Fruit fly (Drosophila melanogaster) whole organism, embryonic: ENCODE results near the gene Dbp21E2.

Experiments
- ATbp ChIP-seq: fragments of 200-800 bp; sonication (Bioruptor generic); optimal IDR thresholded peaks from 2 replicates; lab custom pipeline; 2017; ENCODE audit warnings: missing biosample characterization, mild to moderate bottlenecking, missing genetic modification characterization, missing genetic modification reagents
- CG10209 ChIP-seq: fragments of 200-800 bp; sonication (Bioruptor generic); optimal IDR thresholded peaks from 3 replicates; lab custom pipeline; 2017; ENCODE audit warnings: missing biosample characterization, mild to moderate bottlenecking, missing genetic modification characterization, missing genetic modification reagents
- CG12104 ChIP-seq: fragments of 200-800 bp; sonication (Bioruptor generic); optimal IDR thresholded peaks from 3 replicates; lab custom pipeline; 2016; ENCODE audit warnings: missing biosample characterization, missing genetic modification characterization
- CG12391 ChIP-seq: fragments of 200-800 bp; sonication (Bioruptor generic); optimal IDR thresholded peaks from 3 replicates; lab custom pipeline; 2018; ENCODE audit warnings: missing biosample characterization, mild to moderate bottlenecking, missing genetic modification characterization, moderate library complexity
- CG13287 ChIP-seq: fragments of 200-800 bp; sonication (Bioruptor generic); IDR thresholded peaks from 2 replicates; pipeline ENCODE4 v1.3.6; 2022; ENCODE audit warnings: missing biosample characterization, missing genetic modification characterization; ENCODE audit not compliant: partially characterized antibody
- CG14710 ChIP-seq: fragments of 200-800 bp; sonication (Bioruptor generic); optimal IDR thresholded peaks from 3 replicates; lab custom pipeline; 2019; ENCODE audit warnings: missing biosample characterization, mild to moderate bottlenecking, missing genetic modification characterization, moderate library complexity
- CG15696 ChIP-seq: fragments of 200-800 bp; sonication (Bioruptor generic); optimal IDR thresholded peaks from 2 replicates; lab custom pipeline; 2019; ENCODE audit warnings: missing biosample characterization, mild to moderate bottlenecking, missing genetic modification characterization, moderate library complexity
- CG17385 ChIP-seq: fragments of 200-800 bp; sonication (Bioruptor generic); optimal IDR thresholded peaks from 3 replicates; lab custom pipeline; 2018; ENCODE audit warnings: missing biosample characterization, mild to moderate bottlenecking, missing genetic modification characterization
- CG18011 ChIP-seq: fragments of 200-800 bp; sonication (Bioruptor generic); optimal IDR thresholded peaks from 2 replicates; lab custom pipeline; 2017; ENCODE audit warnings: missing biosample characterization, missing genetic modification characterization, mild to moderate bottlenecking, moderate library complexity, missing genotype
- CG2129 ChIP-seq: fragments of 200-800 bp; sonication (Bioruptor generic); IDR thresholded peaks from 2 replicates; pipeline ENCODE4 v1.3.6; 2022; ENCODE audit warnings: missing biosample characterization, missing genetic modification characterization; ENCODE audit not compliant: partially characterized antibody
- CG31388 ChIP-seq: fragments of 200-800 bp; sonication (Bioruptor generic); optimal IDR thresholded peaks from 2 replicates; lab custom pipeline; 2016; ENCODE audit warnings: missing biosample characterization, missing genetic modification characterization
- CG33213 ChIP-seq: fragments of 200-800 bp; sonication (Bioruptor generic); optimal IDR thresholded peaks from 3 replicates; lab custom pipeline; 2016; ENCODE audit warnings: missing biosample characterization, missing genetic modification characterization
- CG34422 ChIP-seq: fragments of 200-800 bp; sonication (Bioruptor generic); IDR thresholded peaks from 3 replicates; pipeline ENCODE4 v1.3.6; 2022; ENCODE audit warnings: missing biosample characterization, missing genetic modification characterization
- CG3838 ChIP-seq: fragments of 200-800 bp; sonication (Bioruptor generic); optimal IDR thresholded peaks from 3 replicates; lab custom pipeline; 2016; ENCODE audit warnings: missing biosample characterization, missing genetic modification characterization
- CG4282 ChIP-seq: fragments of 200-800 bp; sonication (Bioruptor generic); optimal IDR thresholded peaks from 2 replicates; lab custom pipeline; 2016; ENCODE audit warnings: missing biosample characterization, missing genetic modification characterization
- CG7357 ChIP-seq: fragments of 200-800 bp; sonication (Bioruptor generic); IDR thresholded peaks from 3 replicates; pipeline ENCODE4 v1.3.6; 2022; ENCODE audit warnings: missing biosample characterization, missing genetic modification characterization
- CG8281 ChIP-seq: fragments of 200-800 bp; sonication (Bioruptor generic); optimal IDR thresholded peaks from 2 replicates; lab custom pipeline; 2018; ENCODE audit warnings: missing biosample characterization, mild to moderate bottlenecking, missing genetic modification characterization, moderate library complexity
- CG9797 ChIP-seq: fragments of 200-800 bp; sonication (Bioruptor generic); optimal IDR thresholded peaks from 3 replicates; lab custom pipeline; 2018; ENCODE audit warnings: missing biosample characterization, mild to moderate bottlenecking, missing genetic modification characterization
- CHES-1-like ChIP-seq: fragments of 200-800 bp; sonication (Bioruptor generic); optimal IDR thresholded peaks from 2 replicates; lab custom pipeline; 2016; ENCODE audit warnings: missing biosample characterization, missing genetic modification characterization
- CkIIα-i1 ChIP-seq: fragments of 200-800 bp; sonication (Bioruptor generic); IDR thresholded peaks from 2 replicates; pipeline ENCODE4 v1.3.6; 2022; ENCODE audit warnings: missing biosample characterization, missing genetic modification characterization
- Dfd ChIP-seq, 2 experiments: fragments of >200 bp; optimal IDR thresholded peaks; 2 replicates each; lab custom pipeline; 2017; ENCODE audit warnings: missing biosample characterization in 2 of 2, missing genetic modification characterization in 2 of 2
- GATAe ChIP-seq: fragments of 200-800 bp; sonication (Bioruptor generic); conservative IDR thresholded peaks from 2 replicates; pipeline ENCODE4 v1.3.6; 2022; ENCODE audit warnings: missing biosample characterization, missing genetic modification characterization
- Gsc ChIP-seq: fragments of 200-800 bp; sonication (Bioruptor generic); IDR thresholded peaks from 2 replicates; pipeline ENCODE4 v1.3.6; 2022; ENCODE audit warnings: missing biosample characterization, missing genetic modification characterization
- HLHmδ ChIP-seq: fragments of 200-800 bp; sonication (Bioruptor generic); optimal IDR thresholded peaks from 2 replicates; lab custom pipeline; 2018; ENCODE audit warnings: missing biosample characterization, mild to moderate bottlenecking, missing genetic modification characterization, moderate library complexity
- Side ChIP-seq: fragments of 200-800 bp; sonication (Bioruptor generic); optimal IDR thresholded peaks from 2 replicates; lab custom pipeline; 2016; ENCODE audit warnings: missing biosample characterization, missing genetic modification characterization
- Sry-β ChIP-seq: fragments of 200-800 bp; sonication (Bioruptor generic); optimal IDR thresholded peaks from 2 replicates; lab custom pipeline; 2018; ENCODE audit warnings: missing biosample characterization, mild to moderate bottlenecking, missing genetic modification characterization, moderate library complexity
- Ssrp ChIP-seq: fragments of 200-800 bp; sonication (Bioruptor generic); optimal IDR thresholded peaks from 2 replicates; lab custom pipeline; 2018; ENCODE audit warnings: missing biosample characterization, mild to moderate bottlenecking, missing genetic modification characterization, moderate library complexity
- Xbp1 ChIP-seq: fragments of 200-800 bp; sonication (Bioruptor generic); optimal IDR thresholded peaks from 3 replicates; lab custom pipeline; 2016; ENCODE audit warnings: missing biosample characterization, mild to moderate bottlenecking, missing genetic modification characterization
- ash1 ChIP-seq: fragments of 200-800 bp; sonication (Bioruptor generic); optimal IDR thresholded peaks from 2 replicates; lab custom pipeline; 2018; ENCODE audit warnings: missing biosample characterization, mild to moderate bottlenecking, missing genetic modification characterization
- ato ChIP-seq: fragments of 200-800 bp; sonication (Bioruptor generic); IDR thresholded peaks from 2 replicates; pipeline ENCODE4 v1.3.6; 2022; ENCODE audit warnings: missing biosample characterization, missing genetic modification characterization; ENCODE audit not compliant: partially characterized antibody
- bab2 ChIP-seq: fragments of 200-800 bp; sonication (Bioruptor generic); optimal IDR thresholded peaks from 2 replicates; lab custom pipeline; 2016; ENCODE audit warnings: missing biosample characterization, missing genetic modification characterization
- btn ChIP-seq: fragments of 200-800 bp; sonication (Bioruptor generic); optimal IDR thresholded peaks from 2 replicates; lab custom pipeline; 2016; ENCODE audit warnings: missing biosample characterization, missing genetic modification characterization
- caup ChIP-seq: fragments of 200-800 bp; sonication (Bioruptor generic); optimal IDR thresholded peaks from 3 replicates; lab custom pipeline; 2017; ENCODE audit warnings: missing biosample characterization, mild to moderate bottlenecking, missing genetic modification characterization, moderate library complexity; ENCODE audit not compliant: severe bottlenecking
- cg ChIP-seq: fragments of 200-800 bp; sonication (Bioruptor generic); optimal IDR thresholded peaks from 3 replicates; lab custom pipeline; 2019; ENCODE audit warnings: missing biosample characterization, mild to moderate bottlenecking, missing genetic modification characterization, moderate library complexity
- cwo ChIP-seq: fragments of 200-800 bp; sonication (Bioruptor generic); optimal IDR thresholded peaks from 3 replicates; lab custom pipeline; 2017; ENCODE audit warnings: missing biosample characterization, missing genetic modification characterization, mild to moderate bottlenecking, moderate library complexity, missing genetic modification reagents
- dimm ChIP-seq: fragments of 200-800 bp; sonication (Bioruptor generic); IDR thresholded peaks from 2 replicates; pipeline ENCODE4 v1.3.6; 2022; ENCODE audit warnings: missing biosample characterization, missing genetic modification characterization
- dysf ChIP-seq: fragments of 200-800 bp; sonication (Bioruptor generic); IDR thresholded peaks from 3 replicates; pipeline ENCODE4 v1.3.6; 2022; ENCODE audit warnings: missing biosample characterization, missing genetic modification characterization
- emc ChIP-seq: fragments of 200-800 bp; sonication (Bioruptor generic); optimal IDR thresholded peaks from 2 replicates; lab custom pipeline; 2016; ENCODE audit warnings: missing biosample characterization, missing genetic modification characterization
- fu2 ChIP-seq: fragments of 200-800 bp; sonication (Bioruptor generic); optimal IDR thresholded peaks from 2 replicates; lab custom pipeline; 2016; ENCODE audit warnings: missing biosample characterization, missing genetic modification characterization
- gcm ChIP-seq: fragments of 200-800 bp; sonication (Bioruptor generic); optimal IDR thresholded peaks from 2 replicates; lab custom pipeline; 2019; ENCODE audit warnings: missing biosample characterization, mild to moderate bottlenecking, missing genetic modification characterization, moderate library complexity
- lola ChIP-seq, 3 experiments: fragments of >200 bp in 2 of 3; fragments of 200-800 bp in 1 of 3; sonication (Bioruptor generic) in 1 of 3; optimal IDR thresholded peaks; 2 replicates each; lab custom pipeline; 2017 to 2019; ENCODE audit warnings: missing biosample characterization in 3 of 3, missing genetic modification characterization in 3 of 3, mild to moderate bottlenecking in 1 of 3, moderate library complexity in 1 of 3
- p53 ChIP-seq: fragments of 200-800 bp; sonication (Bioruptor generic); optimal IDR thresholded peaks from 2 replicates; lab custom pipeline; 2016; ENCODE audit warnings: missing biosample characterization, missing genetic modification characterization
- prd ChIP-seq, 3 experiments: fragments of >200 bp in 2 of 3; fragments of 200-800 bp in 1 of 3; sonication (Bioruptor generic) in 1 of 3; optimal IDR thresholded peaks in 2 of 3; IDR thresholded peaks in 1 of 3; 2 replicates in 2 of 3; 3 replicates in 1 of 3; pipeline versions ENCODE4 v1.3.6 to Lab custom; 2017 to 2022; ENCODE audit warnings: missing biosample characterization in 1 of 3, missing genetic modification characterization in 1 of 3
- slbo ChIP-seq: fragments of 200-800 bp; sonication (Bioruptor generic); IDR thresholded peaks from 2 replicates; pipeline ENCODE4 v1.3.6; 2022; ENCODE audit warnings: missing biosample characterization, missing genetic modification characterization
- tll ChIP-seq, 2 experiments: fragments of 200-800 bp in 1 of 2; fragments of >200 bp in 1 of 2; sonication (Bioruptor generic) in 1 of 2; optimal IDR thresholded peaks; 2 replicates each; lab custom pipeline; 2017 to 2019; ENCODE audit warnings: missing biosample characterization in 2 of 2, missing genetic modification characterization in 2 of 2, mild to moderate bottlenecking in 1 of 2, moderate library complexity in 1 of 2
- toy ChIP-seq: fragments of 200-800 bp; sonication (Bioruptor generic); IDR thresholded peaks from 2 replicates; pipeline ENCODE4 v1.3.6; 2022; ENCODE audit warnings: missing biosample characterization, missing genetic modification characterization
- trem ChIP-seq: fragments of 200-800 bp; optimal IDR thresholded peaks from 3 replicates; lab custom pipeline; 2019; ENCODE audit warnings: missing biosample characterization, mild to moderate bottlenecking, missing genetic modification characterization, moderate library complexity
- trh ChIP-seq: fragments of 200-800 bp; sonication (Bioruptor generic); optimal IDR thresholded peaks from 2 replicates; lab custom pipeline; 2016; ENCODE audit warnings: missing biosample characterization, missing genetic modification characterization
- wor ChIP-seq: fragments of 200-800 bp; sonication (Bioruptor generic); IDR thresholded peaks from 2 replicates; pipeline ENCODE4 v1.3.6; 2022; ENCODE audit warnings: missing biosample characterization, missing genetic modification characterization

The Dbp21E2 gene

dm6 chr2L:855052-855547 lies 43.7 kb downstream of the Dbp21E2 start, which contains the start of gene CG13949 (continued):
- peak; percentile 26; the same call in 1 of the 2 replicates for TF ChIP-seq CG2129 (GFP tag; lab: Robert Waterston, UW)
- TF ChIP-seq CG18011 (GFP tag; lab: Kevin White, UChicago): peak; percentile 35
- no peak for TF ChIP-seq cg (GFP tag; lab: Kevin White, UChicago)
- peak; percentile 20 for TF ChIP-seq Ssrp (tag; lab: Kevin White, UChicago)
- peak; percentile 71 for TF ChIP-seq CG33213 (GFP tag; lab: Kevin White, UChicago)
- peak; percentile 51 for TF ChIP-seq bab2
- peak; percentile 63 for TF ChIP-seq trem (tag; lab: Kevin White, UChicago)
- peak; percentile 81 for TF ChIP-seq CG12391 (tag; lab: Kevin White, UChicago)
- peak; percentile 65; the same call in 1 of the 2 replicates for TF ChIP-seq GATAe
- TF ChIP-seq gcm (GFP tag; lab: Kevin White, UChicago): peak; percentile 64
- no peak for TF ChIP-seq Sry-β (GFP tag; lab: Kevin White, UChicago)
- no peak for TF ChIP-seq Gsc (GFP tag; lab: Robert Waterston, UW)
- TF ChIP-seq CG13287 (GFP tag; lab: Robert Waterston, UW): peak; percentile 66
- no peak for TF ChIP-seq prd (optimal IDR thresholded peaks at IDR 0.05; lab: Kevin White, UChicago)
- TF ChIP-seq prd (GFP tag; IDR thresholded peaks at IDR 0.05; lab: Robert Waterston, UW): peak; percentile 80
- no peak for TF ChIP-seq CG3838
- no peak for TF ChIP-seq dimm (GFP tag; lab: Robert Waterston, UW)
- TF ChIP-seq slbo (GFP tag; lab: Robert Waterston, UW): peak; percentile 79
- TF ChIP-seq ato: no peak
- no peak for TF ChIP-seq CG9797 (GFP tag; lab: Kevin White, UChicago)
- no peak for TF ChIP-seq wor (GFP tag; lab: Robert Waterston, UW)
- peak; percentile 55 for TF ChIP-seq CG14710 (tag; lab: Kevin White, UChicago)
- TF ChIP-seq trh (GFP tag; lab: Kevin White, UChicago): no peak
- peak; percentile 28 for TF ChIP-seq CG31388 (GFP tag; lab: Kevin White, UChicago)
- peak; percentile 37 for TF ChIP-seq cwo
- peak; percentile 41 for TF ChIP-seq Side (GFP tag; lab: Kevin White, UChicago)
- no peak for TF ChIP-seq CkIIα-i1 (GFP tag; lab: Robert Waterston, UW)
- peak; percentile 31 for TF ChIP-seq CG12104 (GFP tag; lab: Kevin White, UChicago)
- TF ChIP-seq ATbp (GFP tag; lab: Kevin White, UChicago): peak; percentile 37
- peak; percentile 14 for TF ChIP-seq p53 (GFP tag; lab: Kevin White, UChicago)
- TF ChIP-seq CG15696: peak; percentile 15
- no peak for TF ChIP-seq HLHmδ
- peak; percentile 53 for TF ChIP-seq caup
- no peak for TF ChIP-seq Dfd (GFP tag; optimal IDR thresholded peaks at IDR 0.05; lab: Kevin White, UChicago)
- no peak for TF ChIP-seq CG8281 (tag; lab: Kevin White, UChicago)
- TF ChIP-seq CG10209 (GFP tag; lab: Kevin White, UChicago): peak; percentile 44
- peak; percentile 76 for TF ChIP-seq dysf
- TF ChIP-seq btn (GFP tag; lab: Kevin White, UChicago): no peak
- TF ChIP-seq CG17385 (GFP tag; lab: Kevin White, UChicago): peak; percentile 46
- no peak for TF ChIP-seq emc
- peak; percentile 20; the same call in 1 of the 2 replicates for TF ChIP-seq toy (GFP tag; lab: Robert Waterston, UW)
- TF ChIP-seq lola (GFP tag; optimal IDR thresholded peaks at IDR 0.05; lab: Kevin White, UChicago): peak in 1 of 3 experiments; percentile 35
- TF ChIP-seq CHES-1-like (GFP tag; lab: Kevin White, UChicago): peak; percentile 33
- TF ChIP-seq CG4282 (GFP tag; lab: Kevin White, UChicago): peak; percentile 35
- no peak for TF ChIP-seq CG7357 (GFP tag; lab: Robert Waterston, UW)
- peak; percentile 45 for TF ChIP-seq fu2 (GFP tag; lab: Kevin White, UChicago)
- peak; percentile 65 for TF ChIP-seq Xbp1
- TF ChIP-seq tll (GFP tag; optimal IDR thresholded peaks at IDR 0.05; lab: Kevin White, UChicago): no peak
- no peak for TF ChIP-seq ash1 (GFP tag; lab: Kevin White, UChicago)
- TF ChIP-seq CG34422: peak; percentile 77
